Worm (Caenorhabditis elegans) whole organism, young adult: ENCODE measurements around the gene npr-35.

Source experiments
- B0336.3 ChIP-seq: fragments of 200-800 bp; sonication (Bioruptor generic); IDR thresholded peaks from 2 replicates; pipeline ENCODE4 v1.3.6; 2022; ENCODE audit warnings: missing genetic modification characterization, missing compliant biosample characterization
- F39B2.1 ChIP-seq: fragments of 200-800 bp; sonication (Bioruptor generic); IDR thresholded peaks from 2 replicates; pipeline ENCODE4 v1.3.6; 2022; ENCODE audit warnings: missing genetic modification reagents, missing genetic modification characterization, missing compliant biosample characterization
- F57C9.4 ChIP-seq: sonication (generic microtip); optimal IDR thresholded peaks from 2 replicates; lab custom pipeline; 2017; ENCODE audit warnings: mild to moderate bottlenecking, missing genetic modification characterization, missing compliant biosample characterization
- T26A5.8 ChIP-seq: sonication (generic microtip); optimal IDR thresholded peaks from 2 replicates; lab custom pipeline; 2016; ENCODE audit warnings: missing genetic modification characterization, missing compliant biosample characterization
- Y53G8AR.9 ChIP-seq: fragments of 200-800 bp; sonication (Bioruptor generic); conservative IDR thresholded peaks from 2 replicates; pipeline ENCODE4 v1.3.6; 2022; ENCODE audit warnings: missing genetic modification reagents, missing genetic modification characterization, missing compliant biosample characterization
- Y67H2A.10 ChIP-seq: fragments of 200-800 bp; sonication (Bioruptor generic); conservative IDR thresholded peaks from 2 replicates; pipeline ENCODE4 v1.3.6; 2022; ENCODE audit warnings: missing genetic modification reagents, missing genetic modification characterization, missing compliant biosample characterization
- akir-1 ChIP-seq: fragments of 200-800 bp; sonication (Bioruptor generic); optimal IDR thresholded peaks from 2 replicates; lab custom pipeline; 2018; ENCODE audit warnings: mild to moderate bottlenecking, missing genetic modification characterization, moderate library complexity, missing compliant biosample characterization
- aptf-2 ChIP-seq: fragments of 200-800 bp; sonication (Bioruptor generic); conservative IDR thresholded peaks from 2 replicates; pipeline ENCODE4 v1.3.6; 2022; ENCODE audit warnings: missing genetic modification reagents, missing genetic modification characterization, missing compliant biosample characterization
- attf-3 ChIP-seq: fragments of 200-800 bp; sonication (Bioruptor generic); conservative IDR thresholded peaks from 2 replicates; pipeline ENCODE4 v1.3.6; 2022; ENCODE audit warnings: missing genetic modification reagents, missing genetic modification characterization, missing compliant biosample characterization
- attf-6 ChIP-seq: fragments of 200-800 bp; sonication (Bioruptor generic); IDR thresholded peaks from 2 replicates; pipeline ENCODE4 v1.3.6; 2022; ENCODE audit warnings: missing genetic modification reagents, missing genetic modification characterization, missing compliant biosample characterization
- cebp-1 ChIP-seq, 2 experiments: fragments of 200-800 bp in 1 of 2; sonication (Bioruptor generic) in 1 of 2; sonication (generic microtip) in 1 of 2; IDR thresholded peaks in 1 of 2; optimal IDR thresholded peaks in 1 of 2; 2 replicates each; pipeline versions ENCODE4 v1.3.6 to Lab custom; 2017 to 2022; ENCODE audit warnings: missing compliant biosample characterization in 2 of 2, missing genetic modification characterization in 2 of 2, mild to moderate bottlenecking in 1 of 2, missing genetic modification reagents in 1 of 2, moderate library complexity in 1 of 2
- ceh-27 ChIP-seq: fragments of 200-800 bp; sonication (Bioruptor generic); optimal IDR thresholded peaks from 2 replicates; lab custom pipeline; 2018; ENCODE audit warnings: mild to moderate bottlenecking, missing genetic modification characterization, moderate library complexity, missing compliant biosample characterization
- ceh-40 ChIP-seq: fragments of 200-800 bp; sonication (Bioruptor generic); IDR thresholded peaks from 2 replicates; pipeline ENCODE4 v1.3.6; 2022; ENCODE audit warnings: missing genetic modification characterization, missing compliant biosample characterization
- ceh-58 ChIP-seq: fragments of 200-800 bp; sonication (Bioruptor generic); IDR thresholded peaks from 2 replicates; pipeline ENCODE4 v1.3.6; 2022; ENCODE audit warnings: missing genetic modification characterization, missing compliant biosample characterization
- egrh-3 ChIP-seq: fragments of 200-800 bp; sonication (Bioruptor generic); IDR thresholded peaks from 2 replicates; pipeline ENCODE4 v1.3.6; 2022; ENCODE audit warnings: missing genetic modification reagents, missing genetic modification characterization, missing compliant biosample characterization
- fkh-3 ChIP-seq: sonication (generic microtip); optimal IDR thresholded peaks from 2 replicates; lab custom pipeline; 2016; ENCODE audit warnings: mild to moderate bottlenecking, missing genetic modification characterization, missing compliant biosample characterization
- him-1 ChIP-seq: sonication (generic microtip); optimal IDR thresholded peaks from 2 replicates; lab custom pipeline; 2016; ENCODE audit warnings: missing genotype, missing genetic modification reagents, missing genetic modification characterization, missing compliant biosample characterization
- hlh-12 ChIP-seq: sonication (generic microtip); optimal IDR thresholded peaks from 2 replicates; lab custom pipeline; 2016; ENCODE audit warnings: missing genetic modification characterization, missing compliant biosample characterization
- hmg-1.2 ChIP-seq: fragments of 200-800 bp; sonication (Bioruptor generic); IDR thresholded peaks from 2 replicates; pipeline ENCODE4 v1.3.6; 2022; ENCODE audit warnings: missing genetic modification reagents, missing genetic modification characterization, missing compliant biosample characterization
- hrde-1 ChIP-seq: sonication (generic microtip); optimal IDR thresholded peaks from 2 replicates; lab custom pipeline; 2016; ENCODE audit warnings: missing genetic modification characterization, mild to moderate bottlenecking, missing compliant biosample characterization, moderate library complexity, missing genotype, missing genetic modification reagents, borderline replicate concordance
- let-607 ChIP-seq, 2 experiments: fragments of 200-800 bp in 1 of 2; sonication (Bioruptor generic) in 1 of 2; sonication (generic microtip) in 1 of 2; optimal IDR thresholded peaks; 2 replicates each; lab custom pipeline; 2016 to 2018; ENCODE audit warnings: mild to moderate bottlenecking in 2 of 2, missing compliant biosample characterization in 2 of 2, missing genetic modification characterization in 2 of 2, moderate library complexity in 2 of 2, missing genotype in 1 of 2
- lin-35 ChIP-seq, 3 experiments: fragments of 150-350 bp in 2 of 3; sonication (generic microtip) in 1 of 3; optimal IDR thresholded peaks; 2 replicates each; lab custom pipeline; 2014 to 2018; ENCODE audit warnings: missing biosample characterization in 3 of 3, missing genetic modification characterization in 3 of 3, missing genetic modification reagents in 3 of 3
- lsl-1 ChIP-seq: fragments of 200-800 bp; sonication (Bioruptor generic); optimal IDR thresholded peaks from 2 replicates; lab custom pipeline; 2018; ENCODE audit warnings: mild to moderate bottlenecking, missing genetic modification characterization, moderate library complexity, missing compliant biosample characterization
- mes-4 ChIP-seq: sonication (generic microtip); optimal IDR thresholded peaks from 2 replicates; lab custom pipeline; 2016; ENCODE audit warnings: missing genotype, missing genetic modification characterization, missing compliant biosample characterization
- nfya-1 ChIP-seq: sonication (generic microtip); optimal IDR thresholded peaks from 2 replicates; lab custom pipeline; 2017; ENCODE audit warnings: antibody characterized with exemption, missing compliant biosample characterization, missing genetic modification characterization, borderline replicate concordance; ENCODE audit not compliant: insufficient read depth
- nfyb-1 ChIP-seq: fragments of 200-800 bp; sonication (Bioruptor generic); IDR thresholded peaks from 2 replicates; pipeline ENCODE4 v1.3.6; 2022; ENCODE audit warnings: missing genetic modification reagents, missing genetic modification characterization, missing compliant biosample characterization
- nhr-27 ChIP-seq: fragments of 200-800 bp; sonication (Bioruptor generic); optimal IDR thresholded peaks from 2 replicates; lab custom pipeline; 2018; ENCODE audit warnings: mild to moderate bottlenecking, missing genetic modification characterization, moderate library complexity, missing compliant biosample characterization
- nhr-80 ChIP-seq: sonication (generic microtip); optimal IDR thresholded peaks from 2 replicates; lab custom pipeline; 2016; ENCODE audit warnings: missing genetic modification characterization, missing compliant biosample characterization
- rec-8 ChIP-seq, 2 experiments: sonication (generic microtip); optimal IDR thresholded peaks; 2 replicates each; lab custom pipeline; 2016; ENCODE audit warnings: mild to moderate bottlenecking in 2 of 2, missing genetic modification characterization in 2 of 2, missing genetic modification reagents in 2 of 2, missing genotype in 2 of 2, missing biosample characterization in 1 of 2, missing compliant biosample characterization in 1 of 2, moderate library complexity in 1 of 2
- sdz-38 ChIP-seq: sonication (generic microtip); optimal IDR thresholded peaks from 2 replicates; lab custom pipeline; 2016; ENCODE audit warnings: missing genotype, missing genetic modification characterization, missing compliant biosample characterization
- snpc-4 ChIP-seq, 5 experiments: fragments of 150-350 bp in 1 of 5; sonication (generic microtip) in 4 of 5; optimal IDR thresholded peaks; 2 replicates each; lab custom pipeline; 2014 to 2018; ENCODE audit warnings: missing genetic modification characterization in 5 of 5, missing biosample characterization in 3 of 5, antibody characterized with exemption in 2 of 5, mild to moderate bottlenecking in 2 of 5, missing compliant biosample characterization in 2 of 5, missing genotype in 2 of 5, moderate library complexity in 2 of 5, missing genetic modification reagents in 1 of 5
- tbp1 ChIP-seq: fragments of 200-800 bp; sonication (Bioruptor generic); optimal IDR thresholded peaks from 2 replicates; lab custom pipeline; 2018; ENCODE audit warnings: mild to moderate bottlenecking, missing genetic modification characterization, missing compliant biosample characterization
- tbx-9 ChIP-seq: sonication (generic microtip); optimal IDR thresholded peaks from 2 replicates; lab custom pipeline; 2016; ENCODE audit warnings: borderline replicate concordance, missing genetic modification characterization, inconsistent platforms, missing compliant biosample characterization
- unc-130 ChIP-seq: sonication (generic microtip); optimal IDR thresholded peaks from 2 replicates; lab custom pipeline; 2016; ENCODE audit warnings: missing genetic modification reagents, missing genetic modification characterization, missing compliant biosample characterization
- zfh-2 ChIP-seq: fragments of 200-800 bp; sonication (Bioruptor generic); conservative IDR thresholded peaks from 2 replicates; pipeline ENCODE4 v1.3.6; 2022; ENCODE audit warnings: missing genetic modification reagents, missing genetic modification characterization, missing compliant biosample characterization
- zim-3 ChIP-seq: sonication (generic microtip); optimal IDR thresholded peaks from 2 replicates; lab custom pipeline; 2017; ENCODE audit warnings: mild to moderate bottlenecking, missing genetic modification characterization, moderate library complexity, missing compliant biosample characterization

npr-35 gene

DNA sequence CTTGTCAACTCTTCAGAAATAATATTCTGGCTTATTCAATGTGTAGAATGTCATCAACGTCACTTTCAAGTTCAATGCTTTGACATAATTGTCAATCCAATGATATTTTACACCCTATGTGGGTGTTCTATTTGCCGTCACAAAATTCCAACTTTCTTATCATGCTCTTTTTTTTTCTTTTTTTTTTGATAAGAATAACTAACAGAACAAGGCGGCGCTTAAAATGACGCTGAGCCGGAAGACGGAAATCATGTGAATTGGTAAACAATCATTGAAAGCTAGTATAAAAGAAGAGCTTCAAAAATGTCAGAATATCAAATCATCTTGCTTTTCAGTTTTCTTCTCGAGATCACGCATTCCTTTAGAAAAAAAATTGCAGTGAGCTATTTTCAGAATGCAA, 17.3 kb upstream of the npr-35 start, which contains the start of gene C50F7.5:
C50F7.5 (plus strand) TSS at position 395 of the 400 bp plus-strand sequence.
- TF ChIP-seq nhr-80 (tag; lab: Kevin White, UChicago) (peak; percentile 26), unc-130 (no peak)

DNA sequence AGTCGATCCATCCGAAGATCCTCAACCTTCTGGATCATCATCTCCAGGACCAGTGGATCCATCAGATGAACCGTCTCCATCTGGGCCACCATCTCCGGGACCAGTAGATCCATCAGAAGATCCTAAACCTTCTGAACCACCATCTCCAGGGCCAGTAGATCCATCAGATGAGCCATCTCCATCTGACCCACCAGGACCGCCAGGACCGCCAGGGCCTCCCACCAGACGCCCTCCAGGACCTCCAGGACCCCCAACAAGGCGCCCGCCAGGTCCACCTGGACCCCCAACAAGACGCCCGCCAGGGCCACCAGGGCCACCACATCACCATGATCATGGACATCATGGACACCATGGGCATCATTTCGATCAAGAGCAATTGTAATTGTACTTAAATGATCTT, 16.4 kb upstream of the npr-35 start:
- TF ChIP-seq zfh-2 (GFP tag; lab: Robert Waterston, UW) (peak; percentile 88), nfyb-1 (GFP tag; lab: Robert Waterston, UW) (no peak), egrh-3 (GFP tag; lab: Robert Waterston, UW) (peak; percentile 86; the same call in 1 of the 2 replicates), fkh-3 (tag; lab: Kevin White, UChicago) (no peak)

DNA sequence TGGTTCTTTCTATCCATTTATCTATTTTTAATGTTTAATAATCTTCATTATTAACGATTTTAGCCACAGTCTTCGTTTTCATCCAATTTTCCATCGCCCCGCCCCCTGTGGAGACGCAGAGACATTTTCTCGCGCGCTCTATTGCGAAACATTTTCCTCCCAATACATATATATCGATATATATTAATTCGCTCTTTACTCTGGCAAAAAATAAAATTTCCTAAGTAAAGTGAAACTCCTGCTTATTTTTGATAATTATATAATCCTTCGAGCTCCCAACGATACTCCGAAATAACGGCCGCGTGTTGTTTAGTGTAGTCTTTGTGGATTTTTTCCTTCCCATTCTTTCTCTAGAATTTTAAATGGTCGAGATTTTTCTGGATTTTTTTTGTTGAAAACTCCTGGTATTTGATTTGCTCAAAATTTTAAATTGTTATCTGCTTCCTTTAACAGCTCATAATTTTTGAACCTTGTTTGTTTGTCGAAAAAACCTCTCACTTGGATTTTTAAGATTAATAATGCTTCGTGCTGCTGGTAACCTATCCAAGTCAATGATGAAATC, 15.2 kb upstream of the npr-35 start, which contains the start of gene sucg-1:
sucg-1 (plus strand) TSS at position 512 of the 562 bp plus-strand sequence.
- TF ChIP-seq F39B2.1 (GFP tag; lab: Robert Waterston, UW) (no peak), tbp1 (GFP tag; lab: Kevin White, UChicago) (no peak), aptf-2 (GFP tag; lab: Robert Waterston, UW) (no peak), akir-1 (GFP tag; lab: Kevin White, UChicago) (no peak), zim-3 (tag; lab: Kevin White, UChicago) (no peak), lsl-1 (GFP tag; lab: Kevin White, UChicago) (no peak), rec-8 (tag; optimal IDR thresholded peaks at IDR 0.05; lab: Kevin White, UChicago) (no peak), nfya-1 (tag; lab: Kevin White, UChicago) (no peak), attf-6 (no peak), attf-3 (GFP tag; lab: Robert Waterston, UW) (peak; percentile 79), hlh-12 (tag; lab: Kevin White, UChicago) (no peak), cebp-1 (GFP tag; IDR thresholded peaks at IDR 0.05; lab: Robert Waterston, UW) (peak; percentile 84), cebp-1 (tag; optimal IDR thresholded peaks at IDR 0.05; lab: Kevin White, UChicago) (peak; percentile 91), nhr-27 (no peak), lin-35 (GFP tag; optimal IDR thresholded peaks at IDR 0.05; lab: Kevin White, UChicago) (no peak), hmg-1.2 (peak; percentile 37; the same call in 1 of the 2 replicates), ceh-58 (GFP tag; lab: Robert Waterston, UW) (no peak)

DNA sequence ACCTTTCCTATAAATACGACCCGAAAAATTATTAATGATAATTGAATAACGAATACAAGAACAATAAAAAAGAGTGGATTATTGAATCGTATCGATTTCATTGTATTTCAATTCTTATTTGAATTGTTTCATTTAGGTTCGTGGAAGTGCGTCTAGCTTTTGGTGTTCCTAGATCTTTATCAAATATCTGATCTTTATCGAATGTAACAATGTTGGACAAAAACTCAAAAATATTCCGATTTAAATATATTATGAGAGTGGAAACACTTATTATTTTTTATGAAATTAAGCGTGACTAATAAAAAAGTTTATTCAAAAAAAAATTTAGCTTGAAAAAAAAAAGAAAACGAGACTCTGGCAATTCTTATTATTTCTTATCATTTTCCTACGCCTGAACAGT, 11.7 kb upstream of the npr-35 start, which contains the start of the genes C50F7.9 and C50F7.3:
C50F7.9 (minus strand) TSS at position 101 of the 400 bp plus-strand sequence.
C50F7.3 (plus strand) TSS at position 370 of the 400 bp plus-strand sequence.
- TF ChIP-seq T26A5.8 (tag; lab: Kevin White, UChicago): no peak
- TF ChIP-seq sdz-38 (tag; lab: Kevin White, UChicago): no peak
- no peak for TF ChIP-seq Y53G8AR.9 (GFP tag; lab: Robert Waterston, UW)
- TF ChIP-seq hrde-1: no peak
- TF ChIP-seq ceh-40: no peak
- no peak for TF ChIP-seq snpc-4 (GFP tag; optimal IDR thresholded peaks at IDR 0.05; lab: Kevin White, UChicago)
- TF ChIP-seq snpc-4 (tag; optimal IDR thresholded peaks at IDR 0.05; lab: Kevin White, UChicago): no peak
- no peak for TF ChIP-seq him-1 (tag; lab: Kevin White, UChicago)
- no peak for TF ChIP-seq Y67H2A.10 (GFP tag; lab: Robert Waterston, UW)
- no peak for TF ChIP-seq mes-4 (tag; lab: Kevin White, UChicago)
- no peak for TF ChIP-seq let-607 (tag; optimal IDR thresholded peaks at IDR 0.05; lab: Kevin White, UChicago)
- no peak for TF ChIP-seq F57C9.4 (tag; lab: Kevin White, UChicago)
- no peak for TF ChIP-seq ceh-27 (GFP tag; lab: Kevin White, UChicago)
- no peak for TF ChIP-seq tbx-9 (tag; lab: Kevin White, UChicago)
- TF ChIP-seq B0336.3: no peak
